Fruit fly (Drosophila melanogaster) whole organism, prepupa: Measurements from ENCODE around the gene Eaat2.
A peak's percentile ranks its signal among the peaks of the same experiment; 100 is the strongest.

Source experiments
- CG10631 ChIP-seq: fragments of 200-800 bp; sonication (Bioruptor generic); optimal IDR thresholded peaks from 2 replicates; lab custom pipeline; 2016; ENCODE audit warnings: missing biosample characterization, missing genetic modification characterization
- CG10669 ChIP-seq: fragments of 200-800 bp; sonication (Bioruptor generic); optimal IDR thresholded peaks from 3 replicates; lab custom pipeline; 2018; ENCODE audit warnings: missing biosample characterization, mild to moderate bottlenecking, missing genetic modification characterization, moderate library complexity
- CG11294 ChIP-seq: fragments of 200-800 bp; sonication (Bioruptor generic); IDR thresholded peaks from 2 replicates; pipeline ENCODE4 v1.3.6; 2022; ENCODE audit warnings: missing biosample characterization, missing genetic modification characterization
- CG11902 ChIP-seq: fragments of 200-800 bp; sonication (Bioruptor generic); optimal IDR thresholded peaks from 3 replicates; lab custom pipeline; 2016; ENCODE audit warnings: missing biosample characterization, missing genetic modification characterization
- CG1621 ChIP-seq: fragments of 200-800 bp; sonication (Bioruptor generic); optimal IDR thresholded peaks from 3 replicates; lab custom pipeline; 2018; ENCODE audit warnings: missing biosample characterization, mild to moderate bottlenecking, missing genetic modification characterization
- CG16779 ChIP-seq: fragments of 200-800 bp; sonication (Bioruptor generic); optimal IDR thresholded peaks from 3 replicates; lab custom pipeline; 2017; ENCODE audit warnings: missing biosample characterization, mild to moderate bottlenecking, missing genetic modification characterization
- CG31627 ChIP-seq: fragments of 200-800 bp; sonication (Bioruptor generic); optimal IDR thresholded peaks from 3 replicates; lab custom pipeline; 2016; ENCODE audit warnings: missing biosample characterization, missing genetic modification characterization
- CG3919 ChIP-seq: fragments of 200-800 bp; sonication (Bioruptor generic); optimal IDR thresholded peaks from 3 replicates; lab custom pipeline; 2016; ENCODE audit warnings: missing biosample characterization, missing genetic modification characterization
- CG6163 ChIP-seq: fragments of 200-800 bp; sonication (Bioruptor generic); IDR thresholded peaks from 3 replicates; pipeline ENCODE4 v1.3.6; 2022; ENCODE audit warnings: missing biosample characterization, missing genetic modification characterization
- CG6276 ChIP-seq: fragments of 200-800 bp; sonication (Bioruptor generic); optimal IDR thresholded peaks from 2 replicates; lab custom pipeline; 2017; ENCODE audit warnings: missing biosample characterization, mild to moderate bottlenecking, missing genetic modification characterization
- CG6792 ChIP-seq: fragments of 200-800 bp; sonication (Bioruptor generic); optimal IDR thresholded peaks from 3 replicates; lab custom pipeline; 2016; ENCODE audit warnings: missing biosample characterization, missing genetic modification characterization
- CG6808 ChIP-seq: fragments of 200-800 bp; sonication (Bioruptor generic); optimal IDR thresholded peaks from 3 replicates; lab custom pipeline; 2017; ENCODE audit warnings: missing biosample characterization, missing genetic modification characterization, mild to moderate bottlenecking, moderate library complexity, missing genetic modification reagents
- CG6854 ChIP-seq: fragments of 200-800 bp; sonication (Bioruptor generic); optimal IDR thresholded peaks from 2 replicates; lab custom pipeline; 2017; ENCODE audit warnings: missing biosample characterization, mild to moderate bottlenecking, missing genetic modification characterization
- CG7368 ChIP-seq: fragments of 200-800 bp; sonication (Bioruptor generic); optimal IDR thresholded peaks from 3 replicates; lab custom pipeline; 2016; ENCODE audit warnings: missing biosample characterization, missing genetic modification characterization
- CG8119 ChIP-seq: fragments of 200-800 bp; sonication (Bioruptor generic); IDR thresholded peaks from 3 replicates; pipeline ENCODE4 v1.3.6; 2022; ENCODE audit warnings: missing biosample characterization, missing genetic modification characterization
- Eip75B ChIP-seq: fragments of 200-800 bp; sonication (Bioruptor generic); optimal IDR thresholded peaks from 3 replicates; lab custom pipeline; 2016; ENCODE audit warnings: missing biosample characterization, missing genetic modification characterization
- Eip78C ChIP-seq: fragments of 200-800 bp; sonication (Bioruptor generic); peaks from one replicate; lab custom pipeline; 2016; ENCODE audit warnings: missing biosample characterization, missing genetic modification characterization
- Eip93F ChIP-seq: fragments of 200-800 bp; sonication (Bioruptor generic); optimal IDR thresholded peaks from 2 replicates; lab custom pipeline; 2016; ENCODE audit warnings: missing biosample characterization, mild to moderate bottlenecking, missing genetic modification characterization
- Ets96B ChIP-seq: fragments of 200-800 bp; optimal IDR thresholded peaks from 2 replicates; lab custom pipeline; 2019; ENCODE audit warnings: missing biosample characterization, mild to moderate bottlenecking, missing genetic modification characterization, moderate library complexity
- Gug ChIP-seq: fragments of 200-800 bp; sonication (Bioruptor generic); IDR thresholded peaks from 2 replicates; pipeline ENCODE4 v1.3.6; 2022; ENCODE audit warnings: missing biosample characterization, missing genetic modification characterization
- Hr39 ChIP-seq: fragments of 200-800 bp; sonication (Bioruptor generic); optimal IDR thresholded peaks from 2 replicates; lab custom pipeline; 2016; ENCODE audit warnings: missing biosample characterization, missing genetic modification characterization
- Lpt ChIP-seq: fragments of 200-800 bp; sonication (Bioruptor generic); optimal IDR thresholded peaks from 3 replicates; lab custom pipeline; 2016; ENCODE audit warnings: missing biosample characterization, missing genetic modification characterization
- Met ChIP-seq: fragments of 200-800 bp; sonication (Bioruptor generic); optimal IDR thresholded peaks from 3 replicates; lab custom pipeline; 2016; ENCODE audit warnings: missing biosample characterization, missing genetic modification characterization
- Smox ChIP-seq: fragments of 200-800 bp; sonication (Bioruptor generic); optimal IDR thresholded peaks from 3 replicates; lab custom pipeline; 2016; ENCODE audit warnings: missing biosample characterization, missing genetic modification characterization
- Sox102F ChIP-seq: fragments of 200-800 bp; sonication (Bioruptor generic); optimal IDR thresholded peaks from 2 replicates; lab custom pipeline; 2016; ENCODE audit warnings: missing biosample characterization, mild to moderate bottlenecking, missing genetic modification characterization
- achi ChIP-seq: fragments of 200-800 bp; sonication (Bioruptor generic); optimal IDR thresholded peaks from 3 replicates; lab custom pipeline; 2016; ENCODE audit warnings: missing biosample characterization, missing genetic modification characterization
- acj6 ChIP-seq: fragments of 200-800 bp; sonication (Bioruptor generic); optimal IDR thresholded peaks from 3 replicates; lab custom pipeline; 2016; ENCODE audit warnings: missing biosample characterization, missing genetic modification characterization
- cyc ChIP-seq: fragments of 200-800 bp; sonication (Bioruptor generic); optimal IDR thresholded peaks from 3 replicates; lab custom pipeline; 2016; ENCODE audit warnings: missing biosample characterization, missing genetic modification characterization
- dsx ChIP-seq: fragments of 200-800 bp; optimal IDR thresholded peaks from 3 replicates; lab custom pipeline; 2019; ENCODE audit warnings: missing biosample characterization, mild to moderate bottlenecking, missing genetic modification characterization, moderate library complexity; ENCODE audit not compliant: poor library complexity, severe bottlenecking
- esn ChIP-seq: fragments of 200-800 bp; sonication (Bioruptor generic); optimal IDR thresholded peaks from 2 replicates; lab custom pipeline; 2016; ENCODE audit warnings: missing biosample characterization, mild to moderate bottlenecking, missing genetic modification characterization, moderate library complexity
- lz ChIP-seq: fragments of 200-800 bp; sonication (Bioruptor generic); optimal IDR thresholded peaks from 3 replicates; lab custom pipeline; 2016; ENCODE audit warnings: missing biosample characterization, missing genetic modification characterization
- pdm3 ChIP-seq: fragments of 200-800 bp; sonication (Bioruptor generic); optimal IDR thresholded peaks from 3 replicates; lab custom pipeline; 2016; ENCODE audit warnings: missing biosample characterization, missing genetic modification characterization
- svp ChIP-seq: fragments of 200-800 bp; sonication (Bioruptor generic); peaks from one replicate; lab custom pipeline; 2016; ENCODE audit warnings: missing biosample characterization, missing genetic modification characterization
- topi ChIP-seq: fragments of 200-800 bp; sonication (Bioruptor generic); optimal IDR thresholded peaks from 3 replicates; lab custom pipeline; 2016; ENCODE audit warnings: missing biosample characterization, missing genetic modification characterization
- vri ChIP-seq: fragments of 200-800 bp; sonication (Bioruptor generic); optimal IDR thresholded peaks from 3 replicates; lab custom pipeline; 2016; ENCODE audit warnings: missing biosample characterization, mild to moderate bottlenecking, missing genetic modification characterization

The Eaat2 gene

DNA sequence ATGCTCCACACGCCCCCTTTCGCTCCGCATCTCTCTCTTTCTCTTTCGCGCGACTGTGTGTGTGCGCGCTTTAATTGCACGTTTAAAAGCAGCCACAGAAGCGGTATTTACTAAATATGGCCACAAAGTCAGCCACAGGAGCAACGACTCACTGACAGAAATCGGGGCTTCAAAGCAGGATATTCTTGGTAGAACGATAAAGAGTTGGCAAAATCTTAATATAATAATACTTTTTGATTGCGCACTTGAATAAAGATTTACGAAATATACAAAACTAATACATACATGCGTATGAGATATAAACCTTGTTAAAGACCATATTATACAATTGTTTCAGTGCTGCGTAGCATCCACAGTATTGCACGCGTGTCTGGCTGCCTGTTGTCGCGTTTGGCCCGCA lies 43.4 kb downstream of the Eaat2 start (continued):
- peak; percentile 39 for TF ChIP-seq CG6808
- TF ChIP-seq cyc (GFP tag; lab: Kevin White, UChicago), result peak; percentile 41
- TF ChIP-seq CG11294 (GFP tag; lab: Robert Waterston, UW), result no peak
- peak; percentile 50 for TF ChIP-seq Ets96B (tag; lab: Kevin White, UChicago)
- peak; percentile 42 for TF ChIP-seq CG10631 (GFP tag; lab: Kevin White, UChicago)
- peak; percentile 43 for TF ChIP-seq CG6792
- no peak for TF ChIP-seq Eip93F (GFP tag; lab: Kevin White, UChicago)
- peak; percentile 55 for TF ChIP-seq Hr39 (GFP tag; lab: Kevin White, UChicago)

- TF ChIP-seq topi, result no peak
- peak; percentile 94 for TF ChIP-seq dsx (GFP tag; lab: Kevin White, UChicago)
These were observed 46.1 kb downstream of the Eaat2 start for dm6 chr2L:698058-698457.

DNA sequence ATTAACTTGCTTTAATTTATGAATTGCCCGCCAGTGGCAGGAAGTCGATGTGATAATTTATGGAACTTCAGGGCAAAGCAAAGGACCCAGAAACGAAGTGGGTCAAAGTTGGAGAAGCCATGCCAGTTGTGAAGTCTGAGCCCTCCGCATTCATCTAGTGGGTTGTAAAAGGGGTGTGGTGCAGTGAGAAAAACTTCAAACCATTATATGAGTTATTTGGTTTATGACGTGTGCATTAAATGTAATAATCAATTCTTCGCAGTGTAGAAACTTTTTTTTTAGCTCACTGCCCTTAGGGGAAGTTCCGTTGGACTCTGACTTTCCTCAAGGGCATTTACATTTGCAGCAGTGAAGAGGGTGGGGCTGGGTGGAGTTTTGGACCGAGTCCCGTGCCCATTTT lies 46.6 kb downstream of the Eaat2 start:
- TF ChIP-seq Met (GFP tag; lab: Kevin White, UChicago) (no peak), CG11294 (GFP tag; lab: Robert Waterston, UW) (no peak), CG1621 (tag; lab: Kevin White, UChicago) (no peak), CG6792 (no peak), Gug (GFP tag; lab: Robert Waterston, UW) (no peak), achi (GFP tag; lab: Kevin White, UChicago) (no peak), CG10669 (GFP tag; lab: Kevin White, UChicago) (no peak), svp (GFP tag; lab: Kevin White, UChicago) (peak; percentile 75), lz (peak; percentile 7), Sox102F (GFP tag; lab: Kevin White, UChicago) (no peak), Lpt (no peak), Eip78C (GFP tag; lab: Kevin White, UChicago) (peak; percentile 56), pdm3 (no peak), topi (peak; percentile 13), CG6854 (GFP tag; lab: Kevin White, UChicago) (no peak), CG7368 (no peak), Ets96B (tag; lab: Kevin White, UChicago) (no peak), esn (GFP tag; lab: Kevin White, UChicago) (peak; percentile 0), CG6276 (GFP tag; lab: Kevin White, UChicago) (no peak), CG11902 (GFP tag; lab: Kevin White, UChicago) (no peak), Eip75B (GFP tag; lab: Kevin White, UChicago) (no peak), CG8119 (GFP tag; lab: Robert Waterston, UW) (no peak)

DNA sequence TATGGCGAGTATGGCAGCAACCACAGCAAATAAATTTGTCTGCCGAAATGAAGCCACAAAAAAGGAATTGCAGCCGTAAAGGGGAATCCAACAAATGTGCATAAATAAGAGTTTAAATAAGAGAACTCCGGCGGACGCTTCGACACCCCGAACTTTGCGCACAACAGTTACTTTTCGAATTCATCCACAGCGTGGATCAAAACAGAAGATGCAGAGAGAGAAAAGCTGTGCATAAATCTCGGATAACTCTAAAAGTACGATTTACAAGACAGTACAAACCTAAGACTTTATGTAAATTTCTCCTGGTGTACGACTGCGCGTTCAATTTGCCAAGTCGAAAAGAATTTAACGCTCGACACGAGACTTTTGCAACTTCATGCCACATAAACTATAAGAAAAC lies 47.7 kb downstream of the Eaat2 start:
- TF ChIP-seq CG6163 (GFP tag; lab: Robert Waterston, UW) (no peak), svp (GFP tag; lab: Kevin White, UChicago) (peak; percentile 56), achi (GFP tag; lab: Kevin White, UChicago) (peak; percentile 7), Hr39 (GFP tag; lab: Kevin White, UChicago) (peak; percentile 19), dsx (GFP tag; lab: Kevin White, UChicago) (no peak), Eip78C (GFP tag; lab: Kevin White, UChicago) (peak; percentile 70), acj6 (GFP tag; lab: Kevin White, UChicago) (no peak), lz (peak; percentile 32), topi (peak; percentile 47), vri (GFP tag; lab: Kevin White, UChicago) (no peak), cyc (GFP tag; lab: Kevin White, UChicago) (peak; percentile 38), CG16779 (tag; lab: Kevin White, UChicago) (no peak), Smox (GFP tag; lab: Kevin White, UChicago) (peak; percentile 19), Met (GFP tag; lab: Kevin White, UChicago) (peak; percentile 47), CG31627 (GFP tag; lab: Kevin White, UChicago) (peak; percentile 0), Lpt (no peak), Sox102F (GFP tag; lab: Kevin White, UChicago) (peak; percentile 47), CG3919 (GFP tag; lab: Kevin White, UChicago) (peak; percentile 22), Eip75B (GFP tag; lab: Kevin White, UChicago) (peak; percentile 15), CG8119 (GFP tag; lab: Robert Waterston, UW) (no peak), esn (GFP tag; lab: Kevin White, UChicago) (peak; percentile 57)
